Fruit fly (Drosophila melanogaster) whole organism, embryonic: ENCODE measurements around the gene Tmep.

ENCODE experiments used
- Aef1 ChIP-seq: fragments of 200-800 bp; sonication (Bioruptor generic); IDR thresholded peaks from 3 replicates; pipeline ENCODE4 v1.3.6; 2022; ENCODE audit warnings: missing biosample characterization, missing genetic modification characterization
- Atf6 ChIP-seq: fragments of 200-800 bp; sonication (Bioruptor generic); IDR thresholded peaks from 2 replicates; pipeline ENCODE4 v1.3.6; 2022; ENCODE audit warnings: missing biosample characterization, missing genetic modification characterization
- CG10366 ChIP-seq: fragments of 200-800 bp; sonication (Bioruptor generic); IDR thresholded peaks from 2 replicates; pipeline ENCODE4 v1.3.6; 2022; ENCODE audit warnings: missing biosample characterization, missing genetic modification characterization
- CG10431 ChIP-seq: fragments of 200-800 bp; sonication (Bioruptor generic); optimal IDR thresholded peaks from 3 replicates; lab custom pipeline; 2018; ENCODE audit warnings: missing biosample characterization, mild to moderate bottlenecking, missing genetic modification characterization
- CG10543 ChIP-seq: fragments of 200-800 bp; sonication (Bioruptor generic); optimal IDR thresholded peaks from 3 replicates; lab custom pipeline; 2017; ENCODE audit warnings: missing biosample characterization, mild to moderate bottlenecking, missing genetic modification characterization, moderate library complexity
- CG11504 ChIP-seq: fragments of 200-800 bp; sonication (Bioruptor generic); optimal IDR thresholded peaks from 3 replicates; lab custom pipeline; 2019; ENCODE audit warnings: missing biosample characterization, mild to moderate bottlenecking, missing genetic modification characterization, moderate library complexity
- CG12299 ChIP-seq: fragments of 200-800 bp; sonication (Bioruptor generic); optimal IDR thresholded peaks from 2 replicates; lab custom pipeline; 2018; ENCODE audit warnings: missing biosample characterization, mild to moderate bottlenecking, missing genetic modification characterization
- CG13296 ChIP-seq: fragments of 200-800 bp; sonication (Bioruptor generic); optimal IDR thresholded peaks from 3 replicates; lab custom pipeline; 2018; ENCODE audit warnings: missing biosample characterization, mild to moderate bottlenecking, missing genetic modification characterization
- CG13894 ChIP-seq: fragments of 200-800 bp; sonication (Bioruptor generic); optimal IDR thresholded peaks from 3 replicates; lab custom pipeline; 2018; ENCODE audit warnings: missing biosample characterization, mild to moderate bottlenecking, missing genetic modification characterization, moderate library complexity
- CG14860 ChIP-seq: fragments of 200-800 bp; sonication (Bioruptor generic); IDR thresholded peaks from 3 replicates; pipeline ENCODE4 v1.3.6; 2022; ENCODE audit warnings: missing biosample characterization, missing genetic modification characterization; ENCODE audit not compliant: partially characterized antibody
- CG15514 ChIP-seq: fragments of 200-800 bp; sonication (Bioruptor generic); optimal IDR thresholded peaks from 3 replicates; lab custom pipeline; 2017; ENCODE audit warnings: missing biosample characterization, missing genetic modification characterization, mild to moderate bottlenecking, moderate library complexity, missing genetic modification reagents
- CG15696 ChIP-seq: fragments of 200-800 bp; sonication (Bioruptor generic); optimal IDR thresholded peaks from 2 replicates; lab custom pipeline; 2019; ENCODE audit warnings: missing biosample characterization, mild to moderate bottlenecking, missing genetic modification characterization, moderate library complexity
- CG17361 ChIP-seq: fragments of 200-800 bp; sonication (Bioruptor generic); IDR thresholded peaks from 3 replicates; pipeline ENCODE4 v1.3.6; 2022; ENCODE audit warnings: missing biosample characterization, missing genetic modification characterization
- CG17829 ChIP-seq: fragments of 200-800 bp; optimal IDR thresholded peaks from 2 replicates; lab custom pipeline; 2019; ENCODE audit warnings: missing biosample characterization, mild to moderate bottlenecking, missing genetic modification characterization, moderate library complexity
- CG17912 ChIP-seq: fragments of 200-800 bp; sonication (Bioruptor generic); optimal IDR thresholded peaks from 2 replicates; lab custom pipeline; 2018; ENCODE audit warnings: missing biosample characterization, mild to moderate bottlenecking, missing genetic modification characterization
- CG2889 ChIP-seq: fragments of 200-800 bp; sonication (Bioruptor generic); IDR thresholded peaks from 3 replicates; pipeline ENCODE4 v1.3.6; 2022; ENCODE audit warnings: missing biosample characterization, missing genetic modification characterization
- CG32767 ChIP-seq: fragments of 200-800 bp; sonication (Bioruptor generic); IDR thresholded peaks from 2 replicates; pipeline ENCODE4 v1.3.6; 2022; ENCODE audit warnings: missing biosample characterization, missing genetic modification characterization
- CG5180 ChIP-seq: fragments of 200-800 bp; sonication (Bioruptor generic); optimal IDR thresholded peaks from 3 replicates; lab custom pipeline; 2017; ENCODE audit warnings: missing biosample characterization, missing genetic modification characterization, mild to moderate bottlenecking, moderate library complexity, missing genetic modification reagents
- CG8089 ChIP-seq: fragments of 200-800 bp; sonication (Bioruptor generic); optimal IDR thresholded peaks from 3 replicates; lab custom pipeline; 2016; ENCODE audit warnings: missing biosample characterization, missing genetic modification characterization
- Drgx ChIP-seq: fragments of 200-800 bp; sonication (Bioruptor generic); IDR thresholded peaks from 2 replicates; pipeline ENCODE4 v1.3.6; 2022; ENCODE audit warnings: missing biosample characterization, missing genetic modification characterization
- ERR ChIP-seq: fragments of 200-800 bp; sonication (Bioruptor generic); optimal IDR thresholded peaks from 2 replicates; lab custom pipeline; 2016; ENCODE audit warnings: missing biosample characterization, missing genetic modification characterization
- Eip74EF ChIP-seq, 2 experiments: fragments of 200-800 bp in 1 of 2; fragments of >200 bp in 1 of 2; sonication (Bioruptor generic) in 1 of 2; optimal IDR thresholded peaks; 2 replicates each; lab custom pipeline; 2017 to 2019; ENCODE audit warnings: missing biosample characterization in 2 of 2, missing genetic modification characterization in 2 of 2, mild to moderate bottlenecking in 1 of 2, moderate library complexity in 1 of 2
- Fer1 ChIP-seq: fragments of 200-800 bp; sonication (Bioruptor generic); optimal IDR thresholded peaks from 2 replicates; lab custom pipeline; 2017; ENCODE audit warnings: missing biosample characterization, mild to moderate bottlenecking, missing genetic modification characterization
- Hey ChIP-seq: fragments of 200-800 bp; sonication (Bioruptor generic); optimal IDR thresholded peaks from 3 replicates; lab custom pipeline; 2018; ENCODE audit warnings: missing biosample characterization, mild to moderate bottlenecking, missing genetic modification characterization
- Pdp1 ChIP-seq, 2 experiments: fragments of 200-800 bp; sonication (Bioruptor generic); optimal IDR thresholded peaks; 3 replicates each; lab custom pipeline; 2016; ENCODE audit warnings: missing biosample characterization in 2 of 2, missing genetic modification characterization in 2 of 2, mild to moderate bottlenecking in 1 of 2, moderate library complexity in 1 of 2
- Xrp1 ChIP-seq: fragments of 200-800 bp; sonication (Bioruptor generic); IDR thresholded peaks from 2 replicates; pipeline ENCODE4 v1.3.6; 2022; ENCODE audit warnings: missing biosample characterization, missing genetic modification characterization
- abd-A ChIP-seq: fragments of 200-800 bp; sonication (Bioruptor generic); optimal IDR thresholded peaks from 3 replicates; lab custom pipeline; 2019; ENCODE audit warnings: missing biosample characterization, mild to moderate bottlenecking, missing genetic modification characterization, moderate library complexity
- ase ChIP-seq: fragments of 200-800 bp; sonication (Bioruptor generic); IDR thresholded peaks from 3 replicates; pipeline ENCODE4 v1.3.6; 2022; ENCODE audit warnings: missing biosample characterization, missing genetic modification characterization
- bbx ChIP-seq: fragments of 200-800 bp; sonication (Bioruptor generic); IDR thresholded peaks from 2 replicates; pipeline ENCODE4 v1.3.6; 2022; ENCODE audit warnings: missing biosample characterization, missing genetic modification characterization; ENCODE audit not compliant: partially characterized antibody
- br ChIP-seq: fragments of >200 bp; optimal IDR thresholded peaks from 2 replicates; lab custom pipeline; 2017
- danr ChIP-seq: fragments of 200-800 bp; sonication (Bioruptor generic); IDR thresholded peaks from 2 replicates; pipeline ENCODE4 v1.3.6; 2022; ENCODE audit warnings: missing biosample characterization, missing genetic modification characterization
- dati ChIP-seq: fragments of 200-800 bp; sonication (Bioruptor generic); IDR thresholded peaks from 2 replicates; pipeline ENCODE4 v1.3.6; 2022; ENCODE audit warnings: missing biosample characterization, missing genetic modification characterization
- dmrt99B ChIP-seq: fragments of 200-800 bp; sonication (Bioruptor generic); optimal IDR thresholded peaks from 2 replicates; lab custom pipeline; 2018; ENCODE audit warnings: missing biosample characterization, mild to moderate bottlenecking, missing genetic modification characterization, moderate library complexity
- exex ChIP-seq: fragments of 200-800 bp; sonication (Bioruptor generic); optimal IDR thresholded peaks from 4 replicates; lab custom pipeline; 2018; ENCODE audit warnings: missing biosample characterization, mild to moderate bottlenecking, missing genetic modification characterization, moderate library complexity
- fu2 ChIP-seq: fragments of 200-800 bp; sonication (Bioruptor generic); optimal IDR thresholded peaks from 2 replicates; lab custom pipeline; 2016; ENCODE audit warnings: missing biosample characterization, missing genetic modification characterization
- gcm ChIP-seq: fragments of 200-800 bp; sonication (Bioruptor generic); optimal IDR thresholded peaks from 2 replicates; lab custom pipeline; 2019; ENCODE audit warnings: missing biosample characterization, mild to moderate bottlenecking, missing genetic modification characterization, moderate library complexity
- gsb ChIP-seq: fragments of 200-800 bp; sonication (Bioruptor generic); IDR thresholded peaks from 2 replicates; pipeline ENCODE4 v1.3.6; 2022; ENCODE audit warnings: missing biosample characterization, missing genetic modification characterization
- her ChIP-seq: fragments of 200-800 bp; sonication (Bioruptor generic); optimal IDR thresholded peaks from 2 replicates; lab custom pipeline; 2016; ENCODE audit warnings: missing biosample characterization, missing genetic modification characterization
- hth ChIP-seq: fragments of >200 bp; optimal IDR thresholded peaks from 2 replicates; lab custom pipeline; 2017; ENCODE audit warnings: inconsistent platforms
- inv ChIP-seq: fragments of 200-800 bp; sonication (Bioruptor generic); IDR thresholded peaks from 2 replicates; pipeline ENCODE4 v1.3.6; 2022; ENCODE audit warnings: missing biosample characterization, missing genetic modification characterization; ENCODE audit not compliant: partially characterized antibody
- kah ChIP-seq: fragments of 200-800 bp; sonication (Bioruptor generic); optimal IDR thresholded peaks from 2 replicates; lab custom pipeline; 2018; ENCODE audit warnings: missing biosample characterization, mild to moderate bottlenecking, missing genetic modification characterization
- nom ChIP-seq: fragments of 200-800 bp; sonication (Bioruptor generic); optimal IDR thresholded peaks from 2 replicates; lab custom pipeline; 2017; ENCODE audit warnings: missing biosample characterization, missing genetic modification characterization, mild to moderate bottlenecking, moderate library complexity, missing genetic modification reagents
- prd ChIP-seq, 3 experiments: fragments of >200 bp in 2 of 3; fragments of 200-800 bp in 1 of 3; sonication (Bioruptor generic) in 1 of 3; optimal IDR thresholded peaks in 2 of 3; IDR thresholded peaks in 1 of 3; 2 replicates in 2 of 3; 3 replicates in 1 of 3; pipeline versions ENCODE4 v1.3.6 to Lab custom; 2017 to 2022; ENCODE audit warnings: missing biosample characterization in 1 of 3, missing genetic modification characterization in 1 of 3
- run ChIP-seq: fragments of 200-800 bp; sonication (Bioruptor generic); optimal IDR thresholded peaks from 3 replicates; lab custom pipeline; 2018; ENCODE audit warnings: missing biosample characterization, mild to moderate bottlenecking, missing genetic modification characterization
- sisA ChIP-seq: fragments of 200-800 bp; sonication (Bioruptor generic); IDR thresholded peaks from 2 replicates; pipeline ENCODE4 v1.3.6; 2022; ENCODE audit warnings: missing biosample characterization, missing genetic modification characterization
- ssp ChIP-seq: fragments of 200-800 bp; sonication (Bioruptor generic); IDR thresholded peaks from 2 replicates; pipeline ENCODE4 v1.3.6; 2022; ENCODE audit warnings: missing biosample characterization, missing genetic modification characterization
- ttk ChIP-seq: fragments of 200-800 bp; sonication (Bioruptor generic); IDR thresholded peaks from 2 replicates; pipeline ENCODE4 v2.1.2; 2022; ENCODE audit warnings: missing biosample characterization, missing genetic modification characterization
- twi ChIP-seq: fragments of 200-800 bp; optimal IDR thresholded peaks from 2 replicates; lab custom pipeline; 2019; ENCODE audit warnings: missing biosample characterization, mild to moderate bottlenecking, missing genetic modification characterization, moderate library complexity
- usp ChIP-seq: fragments of >200 bp; optimal IDR thresholded peaks from 2 replicates; lab custom pipeline; 2017; ENCODE audit warnings: missing biosample characterization, missing genetic modification characterization
- vvl ChIP-seq: fragments of 200-800 bp; sonication (Bioruptor generic); IDR thresholded peaks from 2 replicates; pipeline ENCODE4 v1.3.6; 2022; ENCODE audit warnings: missing biosample characterization, missing genetic modification characterization

Tmep gene

dm6 chr3L:1545693-1546329, 23.2 kb upstream of the Tmep start, which contains the start of the genes CG32313 and Pcyt1 (continued):
- TF ChIP-seq abd-A (tag; lab: Kevin White, UChicago) (no peak), dmrt99B (tag; lab: Kevin White, UChicago) (no peak), gsb (GFP tag; lab: Robert Waterston, UW) (no peak), CG15514 (GFP tag; lab: Kevin White, UChicago) (peak; percentile 91), bbx (GFP tag; lab: Robert Waterston, UW) (peak; percentile 94), CG14860 (GFP tag; lab: Robert Waterston, UW) (peak; percentile 86), danr (GFP tag; lab: Robert Waterston, UW) (no peak), exex (tag; lab: Kevin White, UChicago) (no peak), CG17912 (GFP tag; lab: Kevin White, UChicago) (peak; percentile 63), fu2 (GFP tag; lab: Kevin White, UChicago) (peak; percentile 11), ttk (GFP tag; lab: Robert Waterston, UW) (no peak), ase (GFP tag; lab: Robert Waterston, UW) (no peak), ssp (GFP tag; lab: Robert Waterston, UW) (no peak), kah (GFP tag; lab: Kevin White, UChicago) (no peak), sisA (no peak), hth (lab: Kevin White, UChicago) (no peak), CG15696 (no peak), Atf6 (GFP tag; lab: Robert Waterston, UW) (0 out of 2 replicates have a peak, but pooled peaks have one; percentile 22), Aef1 (no peak), run (tag; lab: Kevin White, UChicago) (no peak), dati (GFP tag; lab: Robert Waterston, UW) (no peak), CG13296 (GFP tag; lab: Kevin White, UChicago) (peak; percentile 40), CG13894 (peak; percentile 59), usp (GFP tag; lab: Kevin White, UChicago) (no peak), CG2889 (no peak), her (GFP tag; lab: Kevin White, UChicago) (peak; percentile 41), CG10431 (GFP tag; lab: Kevin White, UChicago) (no peak), CG8089 (GFP tag; lab: Kevin White, UChicago) (no peak), CG17361 (no peak), Xrp1 (GFP tag; lab: Robert Waterston, UW) (no peak; the same call in 1 of the 2 replicates), prd (optimal IDR thresholded peaks at IDR 0.05; lab: Kevin White, UChicago) (no peak), prd (GFP tag; IDR thresholded peaks at IDR 0.05; lab: Robert Waterston, UW) (no peak), CG5180 (GFP tag; lab: Kevin White, UChicago) (peak; percentile 27), CG12299 (no peak), CG17829 (peak; percentile 6), CG10366 (GFP tag; lab: Robert Waterston, UW) (no peak), Drgx (GFP tag; lab: Robert Waterston, UW) (no peak), Fer1 (GFP tag; lab: Kevin White, UChicago) (peak; percentile 58), Hey (tag; lab: Kevin White, UChicago) (no peak), gcm (GFP tag; lab: Kevin White, UChicago) (peak; percentile 84), CG32767 (GFP tag; lab: Robert Waterston, UW) (no peak), Eip74EF (GFP tag; optimal IDR thresholded peaks at IDR 0.05; lab: Kevin White, UChicago) (no peak), br (lab: Kevin White, UChicago) (no peak), CG10543 (GFP tag; lab: Kevin White, UChicago) (peak; percentile 44), ERR (GFP tag; lab: Kevin White, UChicago) (peak; percentile 38), Pdp1 (GFP tag; optimal IDR thresholded peaks at IDR 0.05; lab: Kevin White, UChicago) (no peak), inv (peak; percentile 79), nom (GFP tag; lab: Kevin White, UChicago) (no peak), CG11504 (tag; lab: Kevin White, UChicago) (no peak), twi (tag; lab: Kevin White, UChicago) (no peak), vvl (GFP tag; lab: Robert Waterston, UW) (peak; percentile 35)
